Worm (Caenorhabditis elegans): ENCODE results near the gene cpb-1.

cpb-1 gene

ce11 chrIII:9373779-9374178 lies 51.7 kb downstream of the cpb-1 start:
- TF ChIP-seq fkh-10 (GFP tag; optimal IDR thresholded peaks at IDR 0.05) (peak; percentile 50), lsy-2 (tag; optimal IDR thresholded peaks at IDR 0.05) (no peak)

Measured in whole organism, L4 larva.